Fruit fly (Drosophila melanogaster): Measurements from ENCODE around the gene CG32407.

CG32407 gene

DNA sequence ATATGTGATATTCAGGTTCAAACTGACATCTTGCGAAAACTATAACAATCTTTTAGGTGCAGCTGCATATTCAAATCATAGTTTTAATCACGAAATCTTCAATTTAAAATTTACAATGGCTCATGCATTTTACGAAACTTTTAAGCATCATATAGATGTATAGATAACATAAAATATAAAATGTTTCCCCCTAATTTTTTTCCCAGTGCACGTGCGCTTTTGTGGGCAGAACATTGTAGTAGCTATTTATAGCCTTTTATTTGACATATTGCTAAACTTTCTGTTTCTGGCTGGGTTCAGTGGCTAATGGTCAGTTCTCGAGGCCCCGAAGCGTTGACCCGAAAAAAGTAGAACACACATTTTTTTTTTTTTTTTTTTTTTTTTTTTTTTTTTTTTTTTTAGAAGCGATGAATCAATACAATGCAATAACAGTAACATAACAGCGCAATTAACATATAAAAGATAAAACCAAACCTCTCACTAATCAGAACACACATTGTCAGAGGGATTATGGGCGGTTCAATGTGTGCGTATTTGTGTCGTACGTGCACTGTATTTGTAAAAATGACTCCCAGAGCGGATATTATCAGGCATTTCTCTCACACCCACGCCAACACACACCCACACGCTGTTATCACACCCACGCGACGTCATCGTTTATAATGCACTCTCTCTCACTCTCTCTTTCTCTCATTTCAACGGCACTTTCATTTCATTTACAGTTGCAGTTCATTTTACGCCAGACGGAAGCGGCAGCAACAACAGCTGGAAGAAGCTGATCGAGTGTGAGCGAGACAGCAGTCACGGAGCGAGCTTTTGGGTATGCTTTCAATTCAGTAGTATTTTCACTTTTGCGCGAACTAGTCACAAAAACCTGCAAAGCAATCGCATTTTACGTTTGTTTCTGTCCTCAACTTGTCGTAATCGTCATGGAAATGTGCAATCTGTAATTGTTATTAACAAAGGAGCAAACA lies 4.4 kb downstream of the CG32407 start (continued):
- TF ChIP-seq bcd (GFP tag; optimal IDR thresholded peaks at IDR 0.05) (peak; percentile 34), fd3F (GFP tag; optimal IDR thresholded peaks at IDR 0.05) (peak; percentile 27), BEAF-32 (GFP tag; optimal IDR thresholded peaks at IDR 0.05) (no peak), Usf (GFP tag; optimal IDR thresholded peaks at IDR 0.05) (no peak), az2 (GFP tag; optimal IDR thresholded peaks at IDR 0.05) (peak; percentile 52), CG3163 (GFP tag; optimal IDR thresholded peaks at IDR 0.05) (no peak), disco-r (GFP tag; optimal IDR thresholded peaks at IDR 0.05) (peak; percentile 20), Ssrp (tag; optimal IDR thresholded peaks at IDR 0.05) (peak; percentile 55), CG16815 (GFP tag; optimal IDR thresholded peaks at IDR 0.05) (no peak), wor (GFP tag; IDR thresholded peaks at IDR 0.05) (peak; percentile 33; the same call in 1 of the 2 replicates), unpg (GFP tag; optimal IDR thresholded peaks at IDR 0.05) (peak; percentile 65), wdn (GFP tag; IDR thresholded peaks at IDR 0.05) (no peak), CG2129 (GFP tag; IDR thresholded peaks at IDR 0.05; ENCODE audit: partially characterized antibody) (no peak), danr (GFP tag; IDR thresholded peaks at IDR 0.05) (no peak), Atf3 (GFP tag; optimal IDR thresholded peaks at IDR 0.05) (no peak), CG4617 (GFP tag; optimal IDR thresholded peaks at IDR 0.05; ENCODE audit: borderline replicate concordance) (no peak), Fer2 (tag; optimal IDR thresholded peaks at IDR 0.05) (no peak), Meics (GFP tag; optimal IDR thresholded peaks at IDR 0.05) (peak; percentile 13), Bgb (GFP tag; IDR thresholded peaks at IDR 0.05; ENCODE audit: partially characterized antibody) (no peak; the same call in 1 of the 2 replicates), CG6765 (GFP tag; optimal IDR thresholded peaks at IDR 0.05) (no peak), CG2875 (GFP tag; optimal IDR thresholded peaks at IDR 0.05) (peak; percentile 53), CG34224 (GFP tag; IDR thresholded peaks at IDR 0.05; ENCODE audit: partially characterized antibody) (no peak), fd64A (GFP tag; optimal IDR thresholded peaks at IDR 0.05) (peak; percentile 20), CG2116 (GFP tag; optimal IDR thresholded peaks at IDR 0.05) (peak; percentile 5), CG42726 (GFP tag; IDR thresholded peaks at IDR 0.05; ENCODE audit: partially characterized antibody) (no peak), chn (GFP tag; optimal IDR thresholded peaks at IDR 0.05) (peak; percentile 10), MTF-1 (GFP tag; optimal IDR thresholded peaks at IDR 0.05; ENCODE audit: borderline replicate concordance) (no peak), dmrt11E (tag; optimal IDR thresholded peaks at IDR 0.05) (peak; percentile 25), gce (GFP tag; IDR thresholded peaks at IDR 0.05) (peak; percentile 18; the same call in 2 of the 3 replicates), row (GFP tag; IDR thresholded peaks at IDR 0.05) (peak; percentile 55; the same call in 2 of the 3 replicates), Atf-2 (GFP tag; optimal IDR thresholded peaks at IDR 0.05) (peak; percentile 35), PHDP (tag; optimal IDR thresholded peaks at IDR 0.05) (peak; percentile 61), CG9817 (tag; optimal IDR thresholded peaks at IDR 0.05) (peak; percentile 2), ranshi (GFP tag; IDR thresholded peaks at IDR 0.05) (0 out of 2 replicates have a peak, but pooled peaks have one; percentile 41), MBD-R2 (GFP tag; IDR thresholded peaks at IDR 0.05) (peak; percentile 11; the same call in 1 of the 2 replicates), Ptx1 (GFP tag; IDR thresholded peaks at IDR 0.05) (no peak; the same call in none of the 2 replicates), zen (tag; optimal IDR thresholded peaks at IDR 0.05) (no peak), insv (GFP tag; optimal IDR thresholded peaks at IDR 0.05) (no peak), CG6813 (GFP tag; optimal IDR thresholded peaks at IDR 0.05) (no peak), sna (GFP tag; IDR thresholded peaks at IDR 0.05; ENCODE audit: partially characterized antibody) (0 out of 2 replicates have a peak, but pooled peaks have one; percentile 33), Dek (tag; optimal IDR thresholded peaks at IDR 0.05) (peak; percentile 22), CG6683 (GFP tag; optimal IDR thresholded peaks at IDR 0.05) (no peak), CG2202 (tag; optimal IDR thresholded peaks at IDR 0.05) (no peak), Spps (tag; optimal IDR thresholded peaks at IDR 0.05) (peak; percentile 25), sens-2 (GFP tag; IDR thresholded peaks at IDR 0.05) (no peak; the same call in 1 of the 2 replicates), eve (GFP tag; optimal IDR thresholded peaks at IDR 0.05) (no peak)

All from whole organism, embryonic.